Worm (Caenorhabditis elegans): ENCODE measurements around the gene mnk-1.

The mnk-1 gene

ce11 chrII:10542654-10543456, 12.0 kb downstream of the mnk-1 start:
- no peak for TF ChIP-seq C34F6.9 (tag; optimal IDR thresholded peaks at IDR 0.05)
- no peak for TF ChIP-seq skn-1 (tag; optimal IDR thresholded peaks at IDR 0.05)
- no peak for TF ChIP-seq aly-2 (tag; optimal IDR thresholded peaks at IDR 0.05)
- no peak for TF ChIP-seq nhr-12 (tag; optimal IDR thresholded peaks at IDR 0.05)
- TF ChIP-seq unc-62 (GFP tag; optimal IDR thresholded peaks at IDR 0.05): no peak
- TF ChIP-seq ama-1 (optimal IDR thresholded peaks at IDR 0.05): peak; percentile 92
- TF ChIP-seq F13H6.1 (tag; optimal IDR thresholded peaks at IDR 0.05): no peak
- TF ChIP-seq peb-1 (tag; optimal IDR thresholded peaks at IDR 0.05): no peak
- TF ChIP-seq nhr-129 (tag; optimal IDR thresholded peaks at IDR 0.05): peak; percentile 34
- TF ChIP-seq snpc-4 (tag; optimal IDR thresholded peaks at IDR 0.05): no peak
- TF ChIP-seq nhr-6 (tag; optimal IDR thresholded peaks at IDR 0.05): peak; percentile 32
- TF ChIP-seq lin-13 (GFP tag; optimal IDR thresholded peaks at IDR 0.05): no peak
- no peak for TF ChIP-seq elt-3 (tag; optimal IDR thresholded peaks at IDR 0.05)
- no peak for TF ChIP-seq nhr-237 (tag; optimal IDR thresholded peaks at IDR 0.05)
- TF ChIP-seq nhr-77 (tag; optimal IDR thresholded peaks at IDR 0.05): no peak
- TF ChIP-seq Y55F3AM.14 (GFP tag; optimal IDR thresholded peaks at IDR 0.05): peak; percentile 64
- peak; percentile 11 for TF ChIP-seq ztf-4 (tag; optimal IDR thresholded peaks at IDR 0.05)
- no peak for TF ChIP-seq mdl-1 (tag; optimal IDR thresholded peaks at IDR 0.05)
- TF ChIP-seq lsy-2 (tag; optimal IDR thresholded peaks at IDR 0.05): peak; percentile 6 to 20
- TF ChIP-seq zag-1 (tag; optimal IDR thresholded peaks at IDR 0.05): no peak
- TF ChIP-seq ZK546.5 (tag; optimal IDR thresholded peaks at IDR 0.05): no peak
- peak; percentile 7 for TF ChIP-seq blmp-1 (tag; optimal IDR thresholded peaks at IDR 0.05; ENCODE audit: insufficient read depth)
- no peak for TF ChIP-seq unc-39 (tag; optimal IDR thresholded peaks at IDR 0.05)
- no peak for TF ChIP-seq sma-9 (GFP tag; optimal IDR thresholded peaks at IDR 0.05)
- TF ChIP-seq sma-9 (tag; optimal IDR thresholded peaks at IDR 0.05): no peak

ce11 chrII:10541923-10542486, 12.8 kb downstream of the mnk-1 start, which contains the start of gene pro-1:
pro-1 (minus strand) TSS chrII:10541996.
- TF ChIP-seq nhr-21 (tag; optimal IDR thresholded peaks at IDR 0.05) (peak; percentile 79), ceh-16 (tag; optimal IDR thresholded peaks at IDR 0.05) (no peak), mab-5 (tag; optimal IDR thresholded peaks at IDR 0.05) (peak; percentile 33), nhr-237 (tag; optimal IDR thresholded peaks at IDR 0.05) (no peak), nhr-23 (tag; optimal IDR thresholded peaks at IDR 0.05) (no peak), zag-1 (tag; optimal IDR thresholded peaks at IDR 0.05) (peak; percentile 29), crh-2 (tag; optimal IDR thresholded peaks at IDR 0.05) (peak; percentile 78), nhr-25 (tag; optimal IDR thresholded peaks at IDR 0.05) (peak; percentile 98), gmeb-1 (tag; optimal IDR thresholded peaks at IDR 0.05) (peak; percentile 83), sma-9 (GFP tag; optimal IDR thresholded peaks at IDR 0.05) (peak; percentile 79), sma-9 (tag; optimal IDR thresholded peaks at IDR 0.05) (no peak), nhr-12 (tag; optimal IDR thresholded peaks at IDR 0.05) (no peak), R02D3.7 (tag; optimal IDR thresholded peaks at IDR 0.05) (peak; percentile 80), ceh-82 (tag; optimal IDR thresholded peaks at IDR 0.05) (no peak), lin-13 (GFP tag; optimal IDR thresholded peaks at IDR 0.05) (peak; percentile 79), alr-1 (tag; optimal IDR thresholded peaks at IDR 0.05) (no peak), nhr-6 (tag; optimal IDR thresholded peaks at IDR 0.05) (peak; percentile 85), sma-3 (GFP tag; optimal IDR thresholded peaks at IDR 0.05) (peak; percentile 85), Y55F3AM.14 (GFP tag; optimal IDR thresholded peaks at IDR 0.05) (peak; percentile 78), unc-39 (tag; optimal IDR thresholded peaks at IDR 0.05) (no peak), mbf-1 (tag; optimal IDR thresholded peaks at IDR 0.05) (peak; percentile 25), unc-55 (GFP tag; optimal IDR thresholded peaks at IDR 0.05) (peak; percentile 79), nhr-10 (tag; optimal IDR thresholded peaks at IDR 0.05) (no peak), aly-2 (tag; optimal IDR thresholded peaks at IDR 0.05) (no peak), C34F6.9 (tag; optimal IDR thresholded peaks at IDR 0.05) (peak; percentile 77), nhr-11 (tag; optimal IDR thresholded peaks at IDR 0.05) (peak; percentile 53), ztf-4 (tag; optimal IDR thresholded peaks at IDR 0.05) (peak; percentile 97), peb-1 (tag; optimal IDR thresholded peaks at IDR 0.05) (no peak), nhr-129 (tag; optimal IDR thresholded peaks at IDR 0.05) (peak; percentile 80), lsy-2 (tag; optimal IDR thresholded peaks at IDR 0.05) (peak; percentile 28 to 89), sem-4 (tag; optimal IDR thresholded peaks at IDR 0.05) (peak; percentile 70), F13H6.1 (tag; optimal IDR thresholded peaks at IDR 0.05) (peak; percentile 84), blmp-1 (tag; optimal IDR thresholded peaks at IDR 0.05; ENCODE audit: insufficient read depth) (peak; percentile 83), ama-1 (optimal IDR thresholded peaks at IDR 0.05) (peak; percentile 97)

Data from whole organism, L2 larva.